Worm (Caenorhabditis elegans): Measurements from ENCODE around the gene str-5.

ce11 chrV:15741851-15742250 is 11.2 kb upstream of the str-5 start, which contains the start of gene str-18:
- TF ChIP-seq tbx-11 (GFP tag; IDR thresholded peaks at IDR 0.05), result no peak
- TF ChIP-seq pes-1 (GFP tag; IDR thresholded peaks at IDR 0.05), result no peak
- TF ChIP-seq flt-1 (GFP tag; IDR thresholded peaks at IDR 0.05), result no peak
- no peak for TF ChIP-seq sea-1 (GFP tag; conservative IDR thresholded peaks at IDR 0.05)
- no peak for TF ChIP-seq ama-1 (optimal IDR thresholded peaks at IDR 0.05)
- TF ChIP-seq B0310.2 (tag; optimal IDR thresholded peaks at IDR 0.05), result no peak
- no peak for TF ChIP-seq ceh-36 (tag; optimal IDR thresholded peaks at IDR 0.05)
- TF ChIP-seq ets-7 (tag; optimal IDR thresholded peaks at IDR 0.05), result no peak
- TF ChIP-seq hmbx-1 (tag; optimal IDR thresholded peaks at IDR 0.05), result no peak
- no peak for TF ChIP-seq hmg-4 (GFP tag; optimal IDR thresholded peaks at IDR 0.05)
- no peak for TF ChIP-seq ceh-13 (GFP tag; optimal IDR thresholded peaks at IDR 0.05)

All from whole organism, early embryonic.